Worm (Caenorhabditis elegans) whole organism, L3 larva: Measurements from ENCODE around the gene sbds-1.
A peak's percentile ranks its signal among the peaks of the same experiment; 100 is the strongest.

Source experiments
- ama-1 ChIP-seq: fragments of 150-350 bp; optimal IDR thresholded peaks from 2 replicates; lab custom pipeline; 2018
- daf-12 ChIP-seq: fragments of 150-350 bp; optimal IDR thresholded peaks from 2 replicates; lab custom pipeline; 2014; ENCODE audit warnings: missing biosample characterization, missing genetic modification reagents, missing genetic modification characterization
- egl-27 ChIP-seq: sonication (generic microtip); optimal IDR thresholded peaks from 4 replicates; lab custom pipeline; 2017; ENCODE audit warnings: missing biosample characterization, missing genetic modification reagents, missing genetic modification characterization
- lin-15B ChIP-seq: fragments of 150-350 bp; optimal IDR thresholded peaks from 2 replicates; lab custom pipeline; 2014; ENCODE audit warnings: missing biosample characterization, missing genetic modification characterization
- nfya-1 ChIP-seq: sonication (generic microtip); optimal IDR thresholded peaks from 2 replicates; lab custom pipeline; 2017; ENCODE audit warnings: missing genetic modification characterization, mild to moderate bottlenecking, missing compliant biosample characterization, antibody characterized with exemption, moderate library complexity; ENCODE audit not compliant: insufficient read depth
- nhr-11 ChIP-seq: fragments of 150-350 bp; optimal IDR thresholded peaks from 2 replicates; lab custom pipeline; 2014; ENCODE audit warnings: missing biosample characterization, missing genetic modification characterization
- skn-1 ChIP-seq: fragments of 150-350 bp; optimal IDR thresholded peaks from 2 replicates; lab custom pipeline; 2014; ENCODE audit warnings: missing biosample characterization, missing genetic modification characterization
- unc-62 ChIP-seq: fragments of 150-350 bp; sonication (generic microtip); optimal IDR thresholded peaks from 4 replicates; lab custom pipeline; 2014; ENCODE audit warnings: missing biosample characterization, missing genetic modification reagents, missing genetic modification characterization
- zag-1 ChIP-seq: fragments of 150-350 bp; optimal IDR thresholded peaks from 2 replicates; lab custom pipeline; 2014; ENCODE audit warnings: missing biosample characterization, missing genetic modification characterization
- ztf-4 ChIP-seq: fragments of 150-350 bp; optimal IDR thresholded peaks from 2 replicates; lab custom pipeline; 2014; ENCODE audit warnings: missing biosample characterization, missing genetic modification characterization

ce11 chrIII:623754-624153, 14.5 kb downstream of the sbds-1 start:
- TF ChIP-seq egl-27 (tag; lab: Kevin White, UChicago) (peak; percentile 39), daf-12 (tag; lab: Kevin White, UChicago) (no peak), unc-62 (GFP tag; lab: Kevin White, UChicago) (peak; percentile 82), lin-15B (peak; percentile 76), nfya-1 (peak; percentile 91), ztf-4 (tag; lab: Kevin White, UChicago) (no peak), skn-1 (tag; lab: Kevin White, UChicago) (peak; percentile 57), nhr-11 (no peak), ama-1 (lab: Kevin White, UChicago) (no peak), zag-1 (peak; percentile 36)
